Worm (Caenorhabditis elegans): ENCODE data around the gene rpl-7A.

Gene rpl-7A

DNA sequence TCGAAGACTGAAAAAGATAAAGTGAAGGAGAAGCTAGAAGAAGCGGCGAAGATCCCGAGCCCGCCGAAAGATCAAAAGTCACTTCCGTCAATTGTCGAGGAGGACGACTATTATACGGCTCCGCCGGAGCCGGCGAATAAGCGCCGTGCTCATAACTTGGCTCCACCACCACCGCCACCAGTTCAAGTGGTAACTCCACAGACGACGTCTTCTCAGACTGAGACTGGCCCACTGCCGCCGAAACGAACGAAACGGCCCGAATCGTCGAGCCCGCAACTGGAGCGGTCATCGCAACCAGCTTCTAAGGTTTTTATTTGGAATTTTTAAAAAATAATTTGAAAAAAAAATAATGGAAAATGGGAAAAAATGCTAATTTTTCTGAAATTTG lies 21.6 kb upstream of the rpl-7A start:
- TF ChIP-seq set-16 (GFP tag; IDR thresholded peaks at IDR 0.05) (peak; percentile 67), gei-8 (GFP tag; optimal IDR thresholded peaks at IDR 0.05) (no peak), ctbp-1 (GFP tag; IDR thresholded peaks at IDR 0.05) (no peak)

- TF ChIP-seq mxl-3 (GFP tag; optimal IDR thresholded peaks at IDR 0.05) (no peak), R02D3.7 (tag; optimal IDR thresholded peaks at IDR 0.05) (no peak), mes-2 (tag; optimal IDR thresholded peaks at IDR 0.05; ENCODE audit: poor library complexity, severe bottlenecking) (no peak), mdt-29 (GFP tag; IDR thresholded peaks at IDR 0.05) (no peak), lin-15B (tag; optimal IDR thresholded peaks at IDR 0.05) (no peak), ceh-82 (tag; optimal IDR thresholded peaks at IDR 0.05) (no peak), D1046.2 (GFP tag; IDR thresholded peaks at IDR 0.05) (no peak), unc-62 (GFP tag; optimal IDR thresholded peaks at IDR 0.05 in 1 of 2) (peak in 1 of 2 experiments; percentile 95), unc-62 (tag; optimal IDR thresholded peaks at IDR 0.05) (no peak), hif-1 (tag; optimal IDR thresholded peaks at IDR 0.05) (peak in 1 of 2 experiments; percentile 5), snpc-4 (tag; optimal IDR thresholded peaks at IDR 0.05) (no peak), ZK546.5 (tag; optimal IDR thresholded peaks at IDR 0.05) (no peak), ama-1 (optimal IDR thresholded peaks at IDR 0.05) (peak; percentile 1), nhr-42 (GFP tag; IDR thresholded peaks at IDR 0.05) (no peak), madf-5 (GFP tag; IDR thresholded peaks at IDR 0.05) (no peak), unc-130 (GFP tag; optimal IDR thresholded peaks at IDR 0.05) (no peak), php-3 (GFP tag; IDR thresholded peaks at IDR 0.05) (no peak), Y48G9A.11 (GFP tag; IDR thresholded peaks at IDR 0.05) (no peak), T20F7.1 (GFP tag; optimal IDR thresholded peaks at IDR 0.05) (no peak), aha-1 (tag) (peak; percentile 2), nhr-77 (tag; optimal IDR thresholded peaks at IDR 0.05) (no peak), tag-97 (GFP tag; IDR thresholded peaks at IDR 0.05) (no peak), ces-1 (GFP tag; optimal IDR thresholded peaks at IDR 0.05) (no peak), zfp-2 (tag; optimal IDR thresholded peaks at IDR 0.05) (no peak), snpc-1.2 (GFP tag; IDR thresholded peaks at IDR 0.05) (no peak), spr-1 (tag; optimal IDR thresholded peaks at IDR 0.05) (no peak), lin-1 (GFP tag; IDR thresholded peaks at IDR 0.05) (no peak), duxl-1 (tag; optimal IDR thresholded peaks at IDR 0.05; ENCODE audit: poor library complexity) (no peak), zfp-3 (GFP tag; conservative IDR thresholded peaks at IDR 0.05) (0 out of 2 replicates have a peak, but pooled peaks have one; percentile 15)
Observed at ce11 chrIV:4411311-4411947, 21.0 kb upstream of the rpl-7A start.

- TF ChIP-seq mdt-29 (GFP tag; IDR thresholded peaks at IDR 0.05), result no peak
- peak; percentile 49 for TF ChIP-seq aha-1 (tag)
- TF ChIP-seq ama-1 (optimal IDR thresholded peaks at IDR 0.05), result peak; percentile 53
Observed at ce11 chrIV:4410526-4410925, 20.1 kb upstream of the rpl-7A start.

ce11 chrIV:4408714-4409113 lies 18.3 kb upstream of the rpl-7A start:
- TF ChIP-seq ZK337.2 (GFP tag; IDR thresholded peaks at IDR 0.05) (no peak), dve-1 (tag; optimal IDR thresholded peaks at IDR 0.05; ENCODE audit: insufficient read depth) (no peak), dmd-6 (GFP tag; IDR thresholded peaks at IDR 0.05) (0 out of 2 replicates have a peak, but pooled peaks have one; percentile 12), zfp-3 (GFP tag; conservative IDR thresholded peaks at IDR 0.05) (no peak), F26F4.8 (GFP tag; conservative IDR thresholded peaks at IDR 0.05) (0 out of 2 replicates have a peak, but pooled peaks have one; percentile 20), hif-1 (tag; optimal IDR thresholded peaks at IDR 0.05) (peak in 1 of 2 experiments; percentile 9), fos-1 (tag; optimal IDR thresholded peaks at IDR 0.05) (no peak), php-3 (GFP tag; IDR thresholded peaks at IDR 0.05) (0 out of 2 replicates have a peak, but pooled peaks have one; percentile 8), Y105C5A.15 (GFP tag; IDR thresholded peaks at IDR 0.05) (0 out of 2 replicates have a peak, but pooled peaks have one; percentile 33), nhr-48 (tag; optimal IDR thresholded peaks at IDR 0.05) (no peak), set-16 (GFP tag; IDR thresholded peaks at IDR 0.05) (peak; percentile 38; the same call in 1 of the 2 replicates), zfp-2 (tag; optimal IDR thresholded peaks at IDR 0.05) (no peak), dpl-1 (GFP tag; optimal IDR thresholded peaks at IDR 0.05) (no peak), mxl-3 (GFP tag; optimal IDR thresholded peaks at IDR 0.05) (peak; percentile 22), attf-4 (tag; optimal IDR thresholded peaks at IDR 0.05) (no peak), mes-2 (tag; optimal IDR thresholded peaks at IDR 0.05; ENCODE audit: poor library complexity, severe bottlenecking) (no peak), ztf-7 (tag; optimal IDR thresholded peaks at IDR 0.05) (no peak), ceh-44 (GFP tag; IDR thresholded peaks at IDR 0.05) (no peak), unc-62 (GFP tag; optimal IDR thresholded peaks at IDR 0.05 in 1 of 2) (peak in 1 of 2 experiments; percentile 19), unc-62 (tag; optimal IDR thresholded peaks at IDR 0.05) (no peak), hlh-30 (tag; optimal IDR thresholded peaks at IDR 0.05; ENCODE audit: insufficient read depth) (peak; percentile 24)
